Worm (Caenorhabditis elegans): ENCODE data around the gene B0507.6.

DNA sequence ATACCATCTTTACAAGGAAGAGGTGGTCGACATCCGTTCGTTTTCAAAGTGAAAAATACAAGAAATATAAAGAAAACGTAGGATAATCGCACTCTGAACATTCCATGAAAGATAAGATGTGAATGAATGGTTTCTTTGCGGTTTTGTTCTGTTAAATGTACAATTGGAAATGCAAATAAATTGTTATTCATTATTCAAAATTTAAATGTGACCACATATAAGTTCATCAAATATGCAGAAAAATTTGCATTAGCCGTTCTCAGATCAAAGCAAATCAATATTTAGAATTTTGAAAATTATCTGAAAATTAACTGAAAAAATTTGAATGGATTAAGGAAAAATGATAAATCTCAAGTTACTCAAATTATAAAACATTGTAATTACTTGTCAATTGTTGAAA lies 34.0 kb upstream of the B0507.6 start, which contains the start of gene ZC178.2:
- TF ChIP-seq zip-4 (GFP tag; optimal IDR thresholded peaks at IDR 0.05): no peak
- TF ChIP-seq nhr-77 (tag; optimal IDR thresholded peaks at IDR 0.05): no peak
- TF ChIP-seq nhr-47 (tag; optimal IDR thresholded peaks at IDR 0.05): no peak
- no peak for TF ChIP-seq pqm-1 (tag; optimal IDR thresholded peaks at IDR 0.05)
- no peak for TF ChIP-seq ama-1 (optimal IDR thresholded peaks at IDR 0.05)
- TF ChIP-seq C34B4.2 (tag; optimal IDR thresholded peaks at IDR 0.05): no peak
- no peak for TF ChIP-seq jun-1 (tag; optimal IDR thresholded peaks at IDR 0.05)
- no peak for TF ChIP-seq nhr-90 (tag; optimal IDR thresholded peaks at IDR 0.05; ENCODE audit: poor library complexity)
- no peak for TF ChIP-seq lin-13 (GFP tag; optimal IDR thresholded peaks at IDR 0.05)
- no peak for TF ChIP-seq snpc-4 (tag; optimal IDR thresholded peaks at IDR 0.05)
- no peak for TF ChIP-seq elt-3 (tag; optimal IDR thresholded peaks at IDR 0.05)
- TF ChIP-seq rnt-1 (tag; optimal IDR thresholded peaks at IDR 0.05): no peak

Measured in whole organism, L1 larva.